Fruit fly (Drosophila melanogaster): ENCODE results near the gene Cpr65Ax1.

Gene Cpr65Ax1

dm6 chr3L:6124616-6125408 is 23.0 kb downstream of the Cpr65Ax1 start (continued):
- TF ChIP-seq CG3065 (GFP tag; optimal IDR thresholded peaks at IDR 0.05) (no peak), CG9437 (GFP tag; optimal IDR thresholded peaks at IDR 0.05) (peak; percentile 34), CG7987 (GFP tag; optimal IDR thresholded peaks at IDR 0.05) (peak; percentile 94), cg (GFP tag; optimal IDR thresholded peaks at IDR 0.05) (no peak), nau (GFP tag; optimal IDR thresholded peaks at IDR 0.05) (peak; percentile 87), Hr39 (optimal IDR thresholded peaks at IDR 0.05) (no peak), CG2678 (tag; optimal IDR thresholded peaks at IDR 0.05) (no peak), sim (GFP tag; IDR thresholded peaks at IDR 0.05) (peak; percentile 82), CG11723 (GFP tag; optimal IDR thresholded peaks at IDR 0.05) (peak; percentile 40), CG16863 (GFP tag; optimal IDR thresholded peaks at IDR 0.05) (peak; percentile 25), CG12236 (GFP tag; optimal IDR thresholded peaks at IDR 0.05) (peak; percentile 34), sna (GFP tag; IDR thresholded peaks at IDR 0.05; ENCODE audit: partially characterized antibody) (no peak; the same call in 1 of the 2 replicates), CG18011 (GFP tag; optimal IDR thresholded peaks at IDR 0.05) (no peak), E2f2 (GFP tag; IDR thresholded peaks at IDR 0.05) (peak; percentile 64), CG32532 (GFP tag; IDR thresholded peaks at IDR 0.05) (peak; percentile 86), HHEX (GFP tag; optimal IDR thresholded peaks at IDR 0.05) (peak; percentile 87), mirr (GFP tag; optimal IDR thresholded peaks at IDR 0.05) (peak; percentile 84), Hr51 (GFP tag; optimal IDR thresholded peaks at IDR 0.05) (peak; percentile 46 to 53), vvl (GFP tag; IDR thresholded peaks at IDR 0.05) (peak; percentile 96), wdn (GFP tag; IDR thresholded peaks at IDR 0.05) (peak; percentile 49; the same call in 1 of the 2 replicates), zen2 (GFP tag; IDR thresholded peaks at IDR 0.05; ENCODE audit: partially characterized antibody) (no peak), chif (GFP tag; optimal IDR thresholded peaks at IDR 0.05) (peak; percentile 8 to 62), Atf-2 (GFP tag; optimal IDR thresholded peaks at IDR 0.05) (no peak), ash1 (GFP tag; optimal IDR thresholded peaks at IDR 0.05) (peak; percentile 77), CG15011 (GFP tag; optimal IDR thresholded peaks at IDR 0.05) (peak; percentile 71), lmd (GFP tag; IDR thresholded peaks at IDR 0.05) (peak; percentile 74), CG13123 (GFP tag; optimal IDR thresholded peaks at IDR 0.05) (peak; percentile 24), Abd-B (GFP tag; optimal IDR thresholded peaks at IDR 0.05) (peak; percentile 5), mld (GFP tag; IDR thresholded peaks at IDR 0.05; ENCODE audit: partially characterized antibody) (no peak), pros (GFP tag; optimal IDR thresholded peaks at IDR 0.05) (no peak), sc (optimal IDR thresholded peaks at IDR 0.05) (no peak), sc (GFP tag; optimal IDR thresholded peaks at IDR 0.05) (peak; percentile 29), tna (GFP tag; IDR thresholded peaks at IDR 0.05; ENCODE audit: partially characterized antibody) (no peak), vnd (GFP tag; IDR thresholded peaks at IDR 0.05; ENCODE audit: partially characterized antibody) (no peak), CG5953 (GFP tag; IDR thresholded peaks at IDR 0.05) (peak; percentile 79), Usf (GFP tag; optimal IDR thresholded peaks at IDR 0.05) (peak; percentile 6), crol (GFP tag; IDR thresholded peaks at IDR 0.05) (no peak), HmgZ (tag; optimal IDR thresholded peaks at IDR 0.05) (peak; percentile 38), CG2875 (GFP tag; optimal IDR thresholded peaks at IDR 0.05) (peak; percentile 84), Dip2 (GFP tag; IDR thresholded peaks at IDR 0.05) (no peak), ttk (GFP tag; IDR thresholded peaks at IDR 0.05) (peak; percentile 71; the same call in 1 of the 2 replicates), NfI (GFP tag; optimal IDR thresholded peaks at IDR 0.05) (peak; percentile 90), Doc2 (GFP tag; IDR thresholded peaks at IDR 0.05) (no peak), CG17568 (GFP tag; optimal IDR thresholded peaks at IDR 0.05) (peak; percentile 79), Antp (GFP tag; optimal IDR thresholded peaks at IDR 0.05) (peak; percentile 50), otp (GFP tag; IDR thresholded peaks at IDR 0.05) (peak; percentile 92), disco-r (GFP tag; optimal IDR thresholded peaks at IDR 0.05) (peak; percentile 65), lov (optimal IDR thresholded peaks at IDR 0.05) (no peak), lov (GFP tag; IDR thresholded peaks at IDR 0.05) (peak; percentile 97)
